Worm (Caenorhabditis elegans) whole organism, L1 larva: ENCODE measurements around the gene mgl-3.
A peak's percentile ranks its signal among the peaks of the same experiment; 100 is the strongest.

Experiments
- C04F5.9 ChIP-seq: sonication (generic microtip); optimal IDR thresholded peaks from 2 replicates; lab custom pipeline; 2016; ENCODE audit warnings: missing genetic modification characterization, missing compliant biosample characterization
- Y116A8C.19 ChIP-seq: sonication (generic microtip); optimal IDR thresholded peaks from 2 replicates; lab custom pipeline; 2016; ENCODE audit warnings: missing compliant biosample characterization, missing genetic modification characterization, borderline replicate concordance
- aha-1 ChIP-seq: fragments of 150-350 bp; optimal IDR thresholded peaks from 2 replicates; lab custom pipeline; 2014; ENCODE audit warnings: missing biosample characterization, missing genetic modification characterization
- alr-1 ChIP-seq: fragments of 200-800 bp; sonication (Bioruptor generic); optimal IDR thresholded peaks from 2 replicates; lab custom pipeline; 2018; ENCODE audit warnings: borderline replicate concordance, mild to moderate bottlenecking, missing genetic modification characterization, missing compliant biosample characterization
- blmp-1 ChIP-seq: fragments of 150-350 bp; optimal IDR thresholded peaks from 2 replicates; lab custom pipeline; 2014; ENCODE audit warnings: missing biosample characterization, missing genetic modification characterization
- dsc-1 ChIP-seq: sonication (generic microtip); optimal IDR thresholded peaks from 2 replicates; lab custom pipeline; 2016; ENCODE audit warnings: mild to moderate bottlenecking, missing genetic modification characterization, missing compliant biosample characterization
- efl-3 ChIP-seq: fragments of 200-800 bp; sonication (Bioruptor generic); optimal IDR thresholded peaks from 2 replicates; lab custom pipeline; 2018; ENCODE audit warnings: mild to moderate bottlenecking, missing genetic modification characterization, missing compliant biosample characterization
- fkh-10 ChIP-seq: sonication (generic microtip); optimal IDR thresholded peaks from 2 replicates; lab custom pipeline; 2017; ENCODE audit warnings: missing biosample characterization, missing genetic modification reagents, missing genetic modification characterization
- fkh-4 ChIP-seq: sonication (generic microtip); optimal IDR thresholded peaks from 2 replicates; lab custom pipeline; 2016; ENCODE audit warnings: missing compliant biosample characterization, missing genetic modification characterization, borderline replicate concordance
- fkh-8 ChIP-seq: sonication (generic microtip); optimal IDR thresholded peaks from 2 replicates; lab custom pipeline; 2016; ENCODE audit warnings: mild to moderate bottlenecking, missing genetic modification characterization, missing compliant biosample characterization
- fos-1 ChIP-seq: fragments of 150-350 bp; optimal IDR thresholded peaks from 2 replicates; lab custom pipeline; 2014; ENCODE audit warnings: missing biosample characterization, missing genetic modification characterization
- hlh-17 ChIP-seq: fragments of 200-800 bp; sonication (Bioruptor generic); optimal IDR thresholded peaks from 2 replicates; lab custom pipeline; 2018; ENCODE audit warnings: missing genetic modification characterization, mild to moderate bottlenecking, missing compliant biosample characterization, moderate library complexity, borderline replicate concordance
- hlh-4 ChIP-seq: sonication (generic microtip); optimal IDR thresholded peaks from 2 replicates; lab custom pipeline; 2016; ENCODE audit warnings: mild to moderate bottlenecking, missing genetic modification characterization, missing compliant biosample characterization
- irx-1 ChIP-seq: sonication (generic microtip); optimal IDR thresholded peaks from 2 replicates; lab custom pipeline; 2016; ENCODE audit warnings: missing genetic modification characterization, missing compliant biosample characterization
- jun-1 ChIP-seq: fragments of 150-350 bp; optimal IDR thresholded peaks from 2 replicates; lab custom pipeline; 2014; ENCODE audit warnings: missing biosample characterization, missing genetic modification reagents, missing genetic modification characterization
- lin-13 ChIP-seq: fragments of 150-350 bp; optimal IDR thresholded peaks from 2 replicates; lab custom pipeline; 2014; ENCODE audit warnings: missing biosample characterization, missing genetic modification reagents, missing genetic modification characterization
- lin-14 ChIP-seq: fragments of 200-800 bp; sonication (Bioruptor generic); optimal IDR thresholded peaks from 2 replicates; lab custom pipeline; 2018; ENCODE audit warnings: mild to moderate bottlenecking, missing genetic modification characterization, moderate library complexity, missing compliant biosample characterization
- lin-35 ChIP-seq, 2 experiments: fragments of 150-350 bp; optimal IDR thresholded peaks; 2 replicates each; lab custom pipeline; 2014; ENCODE audit warnings: missing biosample characterization in 2 of 2, missing genetic modification characterization in 2 of 2, missing genetic modification reagents in 2 of 2
- lir-3 ChIP-seq: sonication (generic microtip); optimal IDR thresholded peaks from 2 replicates; lab custom pipeline; 2016; ENCODE audit warnings: mild to moderate bottlenecking, missing genetic modification characterization, moderate library complexity, missing compliant biosample characterization; ENCODE audit not compliant: poor library complexity
- mab-9 ChIP-seq: fragments of 200-800 bp; sonication (Bioruptor generic); IDR thresholded peaks from 2 replicates; pipeline ENCODE4 v1.3.6; 2022; ENCODE audit warnings: missing genetic modification reagents, missing genetic modification characterization, missing compliant biosample characterization
- mdl-1 ChIP-seq, 2 experiments: fragments of 150-350 bp; optimal IDR thresholded peaks; 2 replicates each; lab custom pipeline; 2014 to 2017; ENCODE audit warnings: missing biosample characterization in 2 of 2, missing genetic modification characterization in 2 of 2, inconsistent platforms in 1 of 2
- mef-2 ChIP-seq: fragments of 150-350 bp; optimal IDR thresholded peaks from 2 replicates; lab custom pipeline; 2014; ENCODE audit warnings: missing biosample characterization, missing genetic modification characterization
- mep-1 ChIP-seq: fragments of 150-350 bp; optimal IDR thresholded peaks from 2 replicates; lab custom pipeline; 2014; ENCODE audit warnings: missing biosample characterization, missing genetic modification characterization
- nhr-12 ChIP-seq: sonication (generic microtip); optimal IDR thresholded peaks from 2 replicates; lab custom pipeline; 2017; ENCODE audit warnings: missing biosample characterization, missing genetic modification characterization
- nhr-47 ChIP-seq: sonication (generic microtip); optimal IDR thresholded peaks from 2 replicates; lab custom pipeline; 2016; ENCODE audit warnings: mild to moderate bottlenecking, missing genetic modification characterization, moderate library complexity, missing compliant biosample characterization
- nhr-84 ChIP-seq: sonication (generic microtip); optimal IDR thresholded peaks from 2 replicates; lab custom pipeline; 2017; ENCODE audit warnings: missing biosample characterization, missing genetic modification characterization
- nhr-85 ChIP-seq: sonication (generic microtip); peaks from one replicate; lab custom pipeline; 2016; ENCODE audit warnings: missing genetic modification characterization, inconsistent platforms, missing compliant biosample characterization
- nhr-90 ChIP-seq: sonication (generic microtip); optimal IDR thresholded peaks from 2 replicates; lab custom pipeline; 2016; ENCODE audit warnings: mild to moderate bottlenecking, missing genetic modification characterization, missing compliant biosample characterization; ENCODE audit not compliant: poor library complexity
- pax-3 ChIP-seq: fragments of 200-800 bp; sonication (Bioruptor generic); optimal IDR thresholded peaks from 2 replicates; lab custom pipeline; 2018; ENCODE audit warnings: mild to moderate bottlenecking, missing genetic modification characterization, moderate library complexity, missing compliant biosample characterization
- snpc-4 ChIP-seq: fragments of 150-350 bp; optimal IDR thresholded peaks from 2 replicates; lab custom pipeline; 2014; ENCODE audit warnings: missing biosample characterization, missing genetic modification characterization
- snu-23 ChIP-seq: sonication (generic microtip); optimal IDR thresholded peaks from 2 replicates; lab custom pipeline; 2016; ENCODE audit warnings: missing genetic modification characterization, missing compliant biosample characterization
- sox-4 ChIP-seq: sonication (generic microtip); optimal IDR thresholded peaks from 2 replicates; lab custom pipeline; 2016; ENCODE audit warnings: missing genetic modification characterization, missing compliant biosample characterization
- unc-62 ChIP-seq: fragments of 150-350 bp; optimal IDR thresholded peaks from 2 replicates; lab custom pipeline; 2014; ENCODE audit warnings: missing biosample characterization, missing genetic modification reagents, missing genetic modification characterization
- unc-86 ChIP-seq: sonication (generic microtip); optimal IDR thresholded peaks from 2 replicates; lab custom pipeline; 2016; ENCODE audit warnings: missing genetic modification characterization, missing compliant biosample characterization
- ztf-11 ChIP-seq, 2 experiments: sonication (generic microtip); optimal IDR thresholded peaks; 2 replicates each; lab custom pipeline; 2016 to 2017; ENCODE audit warnings: missing genetic modification characterization in 2 of 2, missing biosample characterization in 1 of 2, missing compliant biosample characterization in 1 of 2
- ztf-4 ChIP-seq: fragments of 150-350 bp; optimal IDR thresholded peaks from 2 replicates; lab custom pipeline; 2014; ENCODE audit warnings: missing biosample characterization, missing genetic modification characterization

mgl-3 gene

ce11 chrIV:5394687-5395086 is 44.1 kb upstream of the mgl-3 start, which contains the start of the genes perm-3 and swsn-6 (continued):
- no peak for TF ChIP-seq efl-3 (GFP tag; lab: Kevin White, UChicago)
- peak; percentile 35 for TF ChIP-seq fkh-10
- no peak for TF ChIP-seq nhr-12 (tag; lab: Kevin White, UChicago)
- TF ChIP-seq sox-4 = peak; percentile 46
- peak; percentile 53 for TF ChIP-seq blmp-1 (tag; lab: Kevin White, UChicago)
- TF ChIP-seq nhr-84 = no peak
- peak; percentile 83 for TF ChIP-seq dsc-1 (tag; lab: Kevin White, UChicago)
- TF ChIP-seq mab-9 = peak; percentile 39; the same call in 1 of the 2 replicates
- TF ChIP-seq Y116A8C.19 (tag; lab: Kevin White, UChicago) = no peak
- peak in 1 of 2 experiments; percentile 52 for TF ChIP-seq mdl-1 (tag; optimal IDR thresholded peaks at IDR 0.05; lab: Kevin White, UChicago)
- peak; percentile 25 for TF ChIP-seq C04F5.9
- TF ChIP-seq lir-3 (tag; lab: Kevin White, UChicago) = no peak
- peak; percentile 94 for TF ChIP-seq mep-1
- TF ChIP-seq ztf-4 (tag; lab: Kevin White, UChicago) = peak; percentile 61
- peak; percentile 65 for TF ChIP-seq fkh-8 (tag; lab: Kevin White, UChicago)
- TF ChIP-seq unc-62 (GFP tag; lab: Kevin White, UChicago) = no peak
- TF ChIP-seq snu-23 = peak; percentile 89
- peak; percentile 38 for TF ChIP-seq pax-3 (tag; lab: Kevin White, UChicago)
- TF ChIP-seq unc-86 (tag; lab: Kevin White, UChicago) = peak; percentile 81
- TF ChIP-seq alr-1 = no peak
- TF ChIP-seq jun-1 (tag; lab: Kevin White, UChicago) = peak; percentile 49
- TF ChIP-seq snpc-4 (tag; lab: Kevin White, UChicago) = peak; percentile 81
- TF ChIP-seq ztf-11 (tag; optimal IDR thresholded peaks at IDR 0.05; lab: Kevin White, UChicago) = peak in 1 of 2 experiments; percentile 39
- peak; percentile 91 for TF ChIP-seq nhr-47 (tag; lab: Kevin White, UChicago)

- no peak for TF ChIP-seq unc-62 (GFP tag; lab: Kevin White, UChicago)
- no peak for TF ChIP-seq hlh-4
- TF ChIP-seq fos-1 (tag; lab: Kevin White, UChicago) = no peak
- TF ChIP-seq nhr-90 (tag; lab: Kevin White, UChicago) = no peak
- TF ChIP-seq, all 84 proteins: peak for 0
These were observed 42.0 kb upstream of the mgl-3 start, which contains the start of gene ZK616.3 for ce11 chrIV:5396769-5397168. Gene ZK616.3 (plus strand): TSS chrIV:5397069.

ce11 chrIV:5397539-5397938 is 41.3 kb upstream of the mgl-3 start, which contains the start of gene ZK616.2:
Gene ZK616.2 (plus strand): TSS chrIV:5397839.
- TF ChIP-seq snu-23 (no peak), unc-86 (tag; lab: Kevin White, UChicago) (no peak), unc-62 (GFP tag; lab: Kevin White, UChicago) (no peak), hlh-17 (GFP tag; lab: Kevin White, UChicago) (no peak), aha-1 (tag; lab: Kevin White, UChicago) (no peak), nhr-85 (no peak), C04F5.9 (no peak), fkh-8 (tag; lab: Kevin White, UChicago) (no peak), nhr-90 (tag; lab: Kevin White, UChicago) (no peak), fkh-10 (no peak), fkh-4 (no peak), lin-13 (GFP tag; lab: Kevin White, UChicago) (no peak), nhr-84 (no peak), lin-35 (GFP tag; optimal IDR thresholded peaks at IDR 0.05; lab: Kevin White, UChicago) (no peak), lin-14 (GFP tag; lab: Kevin White, UChicago) (no peak), efl-3 (GFP tag; lab: Kevin White, UChicago) (no peak), mef-2 (tag; lab: Kevin White, UChicago) (no peak), dsc-1 (tag; lab: Kevin White, UChicago) (no peak), irx-1 (tag; lab: Kevin White, UChicago) (no peak), hlh-4 (no peak)
